Fruit fly (Drosophila melanogaster): ENCODE measurements around the gene ergic53.

ergic53 gene

dm6 chr3L:8575844-8576842 is 41.4 kb downstream of the ergic53 start, which contains the start of the genes CG6638 and CG43078 (continued):
- TF ChIP-seq jumu (GFP tag; optimal IDR thresholded peaks at IDR 0.05) (no peak), B-H1 (GFP tag; IDR thresholded peaks at IDR 0.05) (no peak), Dll (GFP tag; IDR thresholded peaks at IDR 0.05; ENCODE audit: partially characterized antibody) (no peak), CG17829 (tag; optimal IDR thresholded peaks at IDR 0.05) (no peak), Bgb (GFP tag; IDR thresholded peaks at IDR 0.05; ENCODE audit: partially characterized antibody) (no peak), Pdp1 (GFP tag; optimal IDR thresholded peaks at IDR 0.05) (peak in 1 of 2 experiments; percentile 92), CG18011 (GFP tag; optimal IDR thresholded peaks at IDR 0.05) (no peak), CG10267 (tag; optimal IDR thresholded peaks at IDR 0.05) (peak; percentile 87), disco-r (GFP tag; optimal IDR thresholded peaks at IDR 0.05) (no peak), ttk (GFP tag; IDR thresholded peaks at IDR 0.05) (no peak), Hey (tag; optimal IDR thresholded peaks at IDR 0.05) (no peak), CG1832 (GFP tag; optimal IDR thresholded peaks at IDR 0.05) (no peak), schlank (tag; optimal IDR thresholded peaks at IDR 0.05) (no peak), z (GFP tag; IDR thresholded peaks at IDR 0.05) (no peak), Dek (tag; optimal IDR thresholded peaks at IDR 0.05) (no peak), CG14710 (tag; optimal IDR thresholded peaks at IDR 0.05) (peak; percentile 33), Chrac-16 (GFP tag; optimal IDR thresholded peaks at IDR 0.05) (no peak), Ssrp (tag; optimal IDR thresholded peaks at IDR 0.05) (no peak), CG11247 (GFP tag; IDR thresholded peaks at IDR 0.05) (no peak), Atf3 (GFP tag; optimal IDR thresholded peaks at IDR 0.05) (no peak), Side (GFP tag; optimal IDR thresholded peaks at IDR 0.05) (no peak), kni (GFP tag; optimal IDR thresholded peaks at IDR 0.05) (no peak), lilli (GFP tag; optimal IDR thresholded peaks at IDR 0.05) (peak; percentile 38), az2 (GFP tag; optimal IDR thresholded peaks at IDR 0.05) (peak; percentile 7), HLH4C (GFP tag; IDR thresholded peaks at IDR 0.05; ENCODE audit: partially characterized antibody) (no peak), gsb (GFP tag; IDR thresholded peaks at IDR 0.05) (no peak), sqz (GFP tag; optimal IDR thresholded peaks at IDR 0.05) (no peak), CG17361 (GFP tag; IDR thresholded peaks at IDR 0.05) (no peak), CG2129 (GFP tag; IDR thresholded peaks at IDR 0.05; ENCODE audit: partially characterized antibody) (no peak), CG2116 (GFP tag; optimal IDR thresholded peaks at IDR 0.05) (peak; percentile 67), Sox100B (GFP tag; optimal IDR thresholded peaks at IDR 0.05) (no peak), en (GFP tag; optimal IDR thresholded peaks at IDR 0.05) (no peak), tio (GFP tag; optimal IDR thresholded peaks at IDR 0.05) (no peak), CG31365 (tag; optimal IDR thresholded peaks at IDR 0.05) (no peak), CG32767 (GFP tag; IDR thresholded peaks at IDR 0.05) (no peak), CG6272 (GFP tag; IDR thresholded peaks at IDR 0.05) (no peak), h (optimal IDR thresholded peaks at IDR 0.05) (no peak), Elba2 (GFP tag; optimal IDR thresholded peaks at IDR 0.05) (no peak), CG18619 (GFP tag; optimal IDR thresholded peaks at IDR 0.05) (no peak), trem (tag; optimal IDR thresholded peaks at IDR 0.05) (no peak), sug (tag; optimal IDR thresholded peaks at IDR 0.05) (no peak), E2f1 (GFP tag; IDR thresholded peaks at IDR 0.05) (no peak), maf-S (GFP tag; optimal IDR thresholded peaks at IDR 0.05) (no peak), CG11560 (tag; IDR thresholded peaks at IDR 0.05) (no peak), CG16813 (GFP tag; IDR thresholded peaks at IDR 0.05; ENCODE audit: partially characterized antibody) (no peak), H2.0 (GFP tag; IDR thresholded peaks at IDR 0.05) (no peak), CG12391 (tag; optimal IDR thresholded peaks at IDR 0.05) (peak; percentile 48), NfI (GFP tag; optimal IDR thresholded peaks at IDR 0.05) (no peak), ara (GFP tag; IDR thresholded peaks at IDR 0.05) (no peak)

Measured in whole organism, embryonic.